Worm (Caenorhabditis elegans) whole organism, midembryonic: ENCODE results near the gene cyp-35A5.

Experiments
- T22C8.4 ChIP-seq: fragments of 200-800 bp; sonication (Bioruptor generic); IDR thresholded peaks from 2 replicates; pipeline ENCODE4 v1.3.6; 2022; ENCODE audit warnings: missing genetic modification characterization, missing compliant biosample characterization
- cog-1 ChIP-seq: sonication (generic microtip); optimal IDR thresholded peaks from 2 replicates; lab custom pipeline; 2016; ENCODE audit warnings: missing genetic modification characterization, missing compliant biosample characterization
- flt-1 ChIP-seq: fragments of 200-800 bp; sonication (Bioruptor generic); IDR thresholded peaks from 2 replicates; pipeline ENCODE4 v1.3.6; 2022; ENCODE audit warnings: missing genetic modification characterization, missing compliant biosample characterization
- med-1 ChIP-seq: sonication (generic microtip); optimal IDR thresholded peaks from 2 replicates; lab custom pipeline; 2017; ENCODE audit warnings: missing genetic modification characterization, mild to moderate bottlenecking, missing compliant biosample characterization, antibody characterized with exemption, missing genetic modification reagents; ENCODE audit not compliant: insufficient read depth
- ref-1 ChIP-seq: fragments of 200-800 bp; sonication (Bioruptor generic); conservative IDR thresholded peaks from 2 replicates; pipeline ENCODE4 v1.3.6; 2022; ENCODE audit warnings: missing genetic modification reagents, missing genetic modification characterization, missing compliant biosample characterization
- ztf-23 ChIP-seq: fragments of 200-800 bp; sonication (Bioruptor generic); IDR thresholded peaks from 2 replicates; pipeline ENCODE4 v1.3.6; 2022; ENCODE audit warnings: missing genetic modification reagents, missing genetic modification characterization, missing compliant biosample characterization
- ztf-29 ChIP-seq: fragments of 200-800 bp; sonication (Bioruptor generic); IDR thresholded peaks from 2 replicates; pipeline ENCODE4 v1.3.6; 2022; ENCODE audit warnings: missing genetic modification reagents, missing genetic modification characterization, missing compliant biosample characterization

DNA sequence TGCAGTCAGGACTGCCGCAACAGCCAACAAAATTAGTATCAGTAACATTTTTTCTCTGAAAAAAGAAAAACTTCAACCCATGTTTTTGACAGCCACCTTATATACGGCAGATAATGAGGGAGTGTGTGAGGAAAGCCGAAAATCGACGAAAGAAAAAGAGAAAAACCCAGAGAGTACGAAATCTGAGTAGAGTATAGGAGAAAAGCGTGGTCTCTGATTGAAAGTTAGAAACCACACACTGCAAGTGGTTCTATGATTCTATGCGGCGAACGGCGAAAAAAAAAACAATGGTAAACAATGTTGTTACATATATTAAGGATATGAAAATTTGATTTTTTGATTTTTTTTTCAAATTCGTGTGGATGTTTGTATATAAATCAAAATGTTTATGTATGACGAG is 31.6 kb downstream of the cyp-35A5 start, which contains the start of gene cyp-34A8:
- TF ChIP-seq ref-1 (GFP tag; lab: Robert Waterston, UW) (no peak), med-1 (GFP tag; lab: Kevin White, UChicago) (no peak), cog-1 (tag; lab: Kevin White, UChicago) (no peak), flt-1 (no peak), ztf-23 (GFP tag; lab: Robert Waterston, UW) (no peak), ztf-29 (GFP tag; lab: Robert Waterston, UW) (no peak), T22C8.4 (GFP tag; lab: Robert Waterston, UW) (no peak)
